Fruit fly (Drosophila melanogaster): ENCODE results near the gene CG14022.

DNA sequence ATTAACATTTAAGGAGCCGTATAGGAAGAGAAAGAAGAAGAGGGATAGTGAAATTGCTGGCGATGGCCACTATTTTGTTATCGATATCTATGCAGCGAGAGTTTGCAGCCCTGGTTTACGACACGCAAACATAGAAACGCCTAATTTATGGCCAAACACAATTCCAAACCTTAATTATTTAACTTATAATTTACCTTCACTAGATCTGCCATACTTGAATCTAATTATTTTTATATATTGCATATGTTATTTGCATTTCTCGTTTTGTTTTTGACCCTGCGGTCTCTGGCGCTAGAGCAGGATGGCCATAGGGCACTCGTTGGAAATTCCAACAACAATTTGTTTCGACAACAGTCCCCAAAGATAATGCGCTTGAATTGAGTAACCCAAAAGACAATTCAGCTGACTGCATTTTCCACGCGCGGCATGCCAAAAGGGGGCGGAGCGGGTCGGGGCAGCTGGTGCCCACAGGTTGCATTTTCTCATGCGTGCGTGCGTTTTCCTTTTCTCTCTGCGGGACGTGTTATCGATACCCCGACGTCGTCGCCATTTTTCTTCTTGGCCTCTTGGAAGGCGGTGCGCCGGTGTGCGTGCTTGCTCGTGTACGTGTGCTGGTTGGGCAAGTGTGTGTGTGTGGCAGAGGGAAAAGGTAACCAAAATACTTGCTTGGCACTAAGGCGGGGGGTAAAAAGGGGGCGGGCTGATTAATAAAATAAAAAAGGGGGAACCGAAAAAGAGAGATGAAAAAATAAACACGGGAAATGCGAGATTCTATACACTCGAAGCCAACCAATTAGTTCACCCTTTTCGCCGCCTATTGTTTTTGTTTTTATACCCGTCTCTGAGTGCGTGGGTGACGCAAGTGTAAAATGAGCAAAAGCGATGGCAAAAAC is 3.5 kb downstream of the CG14022 start:
- TF ChIP-seq CG9948 (tag; optimal IDR thresholded peaks at IDR 0.05) (peak; percentile 54), Pif1B (GFP tag; optimal IDR thresholded peaks at IDR 0.05) (peak; percentile 52), Ets98B (GFP tag; IDR thresholded peaks at IDR 0.05) (peak; percentile 94), CG10348 (GFP tag; IDR thresholded peaks at IDR 0.05) (peak; percentile 58; the same call in 1 of the 2 replicates)

Data from whole organism, pupa.